Fruit fly (Drosophila melanogaster) whole organism, embryonic: ENCODE results near the gene CG42826.

Experiments
- Awh ChIP-seq: fragments of 200-800 bp; sonication (Bioruptor generic); IDR thresholded peaks from 2 replicates; pipeline ENCODE4, ENCODE4 v1.3.6; 2022; ENCODE audit warnings: missing biosample characterization, missing genetic modification characterization
- BtbVII ChIP-seq: fragments of 200-800 bp; sonication (Bioruptor generic); optimal IDR thresholded peaks from 3 replicates; lab custom pipeline; 2017; ENCODE audit warnings: missing biosample characterization, mild to moderate bottlenecking, missing genetic modification characterization
- C15 ChIP-seq: fragments of 200-800 bp; sonication (Bioruptor generic); IDR thresholded peaks from 3 replicates; pipeline ENCODE4 v1.3.6; 2022; ENCODE audit warnings: missing biosample characterization, missing genetic modification characterization
- CG10543 ChIP-seq: fragments of 200-800 bp; sonication (Bioruptor generic); optimal IDR thresholded peaks from 3 replicates; lab custom pipeline; 2017; ENCODE audit warnings: missing biosample characterization, mild to moderate bottlenecking, missing genetic modification characterization, moderate library complexity
- CG11085 ChIP-seq: fragments of 200-800 bp; sonication (Bioruptor generic); IDR thresholded peaks from 2 replicates; pipeline ENCODE4 v1.3.6; 2022; ENCODE audit warnings: missing biosample characterization, missing genetic modification characterization
- CG11398 ChIP-seq: fragments of 200-800 bp; sonication (Bioruptor generic); optimal IDR thresholded peaks from 2 replicates; lab custom pipeline; 2016; ENCODE audit warnings: missing biosample characterization, missing genetic modification characterization
- CG11560 ChIP-seq: fragments of 200-800 bp; sonication (Bioruptor generic); IDR thresholded peaks from 3 replicates; pipeline ENCODE4 v1.3.6; 2022; ENCODE audit warnings: missing biosample characterization, missing genetic modification characterization
- CG13296 ChIP-seq: fragments of 200-800 bp; sonication (Bioruptor generic); optimal IDR thresholded peaks from 3 replicates; lab custom pipeline; 2018; ENCODE audit warnings: missing biosample characterization, mild to moderate bottlenecking, missing genetic modification characterization
- CG15479 ChIP-seq: fragments of 200-800 bp; sonication (Bioruptor generic); optimal IDR thresholded peaks from 3 replicates; lab custom pipeline; 2019; ENCODE audit warnings: missing biosample characterization, mild to moderate bottlenecking, missing genetic modification characterization, moderate library complexity
- CG17568 ChIP-seq: fragments of 200-800 bp; sonication (Bioruptor generic); optimal IDR thresholded peaks from 2 replicates; lab custom pipeline; 2018; ENCODE audit warnings: missing biosample characterization, mild to moderate bottlenecking, missing genetic modification characterization, moderate library complexity
- CG17912 ChIP-seq: fragments of 200-800 bp; sonication (Bioruptor generic); optimal IDR thresholded peaks from 2 replicates; lab custom pipeline; 2018; ENCODE audit warnings: missing biosample characterization, mild to moderate bottlenecking, missing genetic modification characterization
- CG2199 ChIP-seq: fragments of 200-800 bp; sonication (Bioruptor generic); IDR thresholded peaks from 3 replicates; pipeline ENCODE4 v1.3.6; 2022; ENCODE audit warnings: missing biosample characterization, missing genetic modification characterization
- CG30431 ChIP-seq: fragments of 200-800 bp; sonication (Bioruptor generic); optimal IDR thresholded peaks from 2 replicates; lab custom pipeline; 2017; ENCODE audit warnings: missing biosample characterization, missing genetic modification characterization
- CG34376 ChIP-seq: fragments of 200-800 bp; sonication (Bioruptor generic); optimal IDR thresholded peaks from 2 replicates; lab custom pipeline; 2018; ENCODE audit warnings: missing biosample characterization, mild to moderate bottlenecking, missing genetic modification characterization
- CG3838 ChIP-seq: fragments of 200-800 bp; sonication (Bioruptor generic); optimal IDR thresholded peaks from 3 replicates; lab custom pipeline; 2016; ENCODE audit warnings: missing biosample characterization, missing genetic modification characterization
- CG4820 ChIP-seq: fragments of 200-800 bp; sonication (Bioruptor generic); optimal IDR thresholded peaks from 3 replicates; lab custom pipeline; 2016; ENCODE audit warnings: missing biosample characterization, missing genetic modification characterization
- CG5245 ChIP-seq: fragments of 200-800 bp; sonication (Bioruptor generic); optimal IDR thresholded peaks from 3 replicates; lab custom pipeline; 2016; ENCODE audit warnings: missing biosample characterization, missing genetic modification characterization
- CG5953 ChIP-seq: fragments of 200-800 bp; sonication (Bioruptor generic); IDR thresholded peaks from 2 replicates; pipeline ENCODE4 v1.3.6; 2022; ENCODE audit warnings: missing biosample characterization, missing genetic modification characterization
- CG6683 ChIP-seq: fragments of 200-800 bp; sonication (Bioruptor generic); optimal IDR thresholded peaks from 2 replicates; lab custom pipeline; 2017; ENCODE audit warnings: missing biosample characterization, mild to moderate bottlenecking, missing genetic modification characterization, missing genetic modification reagents
- CHES-1-like ChIP-seq: fragments of 200-800 bp; sonication (Bioruptor generic); optimal IDR thresholded peaks from 2 replicates; lab custom pipeline; 2016; ENCODE audit warnings: missing biosample characterization, missing genetic modification characterization
- CkIIα-i1 ChIP-seq: fragments of 200-800 bp; sonication (Bioruptor generic); IDR thresholded peaks from 2 replicates; pipeline ENCODE4 v1.3.6; 2022; ENCODE audit warnings: missing biosample characterization, missing genetic modification characterization
- Fer1 ChIP-seq: fragments of 200-800 bp; sonication (Bioruptor generic); optimal IDR thresholded peaks from 2 replicates; lab custom pipeline; 2017; ENCODE audit warnings: missing biosample characterization, mild to moderate bottlenecking, missing genetic modification characterization
- Fer3 ChIP-seq: fragments of 200-800 bp; sonication (Bioruptor generic); optimal IDR thresholded peaks from 2 replicates; lab custom pipeline; 2018; ENCODE audit warnings: missing biosample characterization, mild to moderate bottlenecking, missing genetic modification characterization, moderate library complexity
- GATAe ChIP-seq: fragments of 200-800 bp; sonication (Bioruptor generic); conservative IDR thresholded peaks from 2 replicates; pipeline ENCODE4 v1.3.6; 2022; ENCODE audit warnings: missing biosample characterization, missing genetic modification characterization
- Nf-YC ChIP-seq: fragments of 200-800 bp; optimal IDR thresholded peaks from 3 replicates; lab custom pipeline; 2019; ENCODE audit warnings: missing biosample characterization, mild to moderate bottlenecking, missing genetic modification characterization, moderate library complexity
- Opbp ChIP-seq: fragments of 200-800 bp; sonication (Bioruptor generic); IDR thresholded peaks from 3 replicates; pipeline ENCODE4 v1.3.6; 2022; ENCODE audit warnings: missing biosample characterization, missing genetic modification characterization; ENCODE audit not compliant: partially characterized antibody
- Tbp ChIP-seq: fragments of >200 bp; optimal IDR thresholded peaks from 2 replicates; lab custom pipeline; 2018; ENCODE audit warnings: missing biosample characterization, missing genetic modification characterization
- Trl ChIP-seq, 3 experiments: fragments of >200 bp in 2 of 3; fragments of 200-800 bp in 1 of 3; sonication (Bioruptor generic) in 1 of 3; optimal IDR thresholded peaks; 2 replicates in 1 of 3; 3 replicates in 2 of 3; lab custom pipeline; 2016 to 2017; ENCODE audit warnings: missing biosample characterization in 1 of 3, missing genetic modification characterization in 1 of 3
- ara ChIP-seq: fragments of 200-800 bp; sonication (Bioruptor generic); IDR thresholded peaks from 2 replicates; pipeline ENCODE4 v1.3.6; 2022; ENCODE audit warnings: missing biosample characterization, missing genetic modification characterization
- bowl ChIP-seq: fragments of 200-800 bp; sonication (Bioruptor generic); IDR thresholded peaks from 2 replicates; pipeline ENCODE4 v1.3.6; 2022; ENCODE audit warnings: missing biosample characterization, missing genetic modification characterization
- br ChIP-seq: fragments of >200 bp; optimal IDR thresholded peaks from 2 replicates; lab custom pipeline; 2017
- chif ChIP-seq, 2 experiments: fragments of 200-800 bp; sonication (Bioruptor generic); optimal IDR thresholded peaks; 3 replicates each; lab custom pipeline; 2016; ENCODE audit warnings: missing biosample characterization in 2 of 2, missing genetic modification characterization in 2 of 2
- dmrt99B ChIP-seq: fragments of 200-800 bp; sonication (Bioruptor generic); optimal IDR thresholded peaks from 2 replicates; lab custom pipeline; 2018; ENCODE audit warnings: missing biosample characterization, mild to moderate bottlenecking, missing genetic modification characterization, moderate library complexity
- exex ChIP-seq: fragments of 200-800 bp; sonication (Bioruptor generic); optimal IDR thresholded peaks from 4 replicates; lab custom pipeline; 2018; ENCODE audit warnings: missing biosample characterization, mild to moderate bottlenecking, missing genetic modification characterization, moderate library complexity
- grn ChIP-seq: fragments of 200-800 bp; sonication (Bioruptor generic); optimal IDR thresholded peaks from 3 replicates; lab custom pipeline; 2017; ENCODE audit warnings: missing biosample characterization, missing genetic modification characterization
- h ChIP-seq: fragments of >200 bp; optimal IDR thresholded peaks from 2 replicates; lab custom pipeline; 2017
- klu ChIP-seq: fragments of 200-800 bp; sonication (Bioruptor generic); IDR thresholded peaks from 2 replicates; pipeline ENCODE4 v1.3.6; 2022; ENCODE audit warnings: missing biosample characterization, missing genetic modification characterization
- lab ChIP-seq: fragments of 200-800 bp; sonication (Bioruptor generic); optimal IDR thresholded peaks from 3 replicates; lab custom pipeline; 2017; ENCODE audit warnings: missing biosample characterization, missing genetic modification characterization, mild to moderate bottlenecking, moderate library complexity, missing genetic modification reagents
- lola ChIP-seq, 3 experiments: fragments of >200 bp in 2 of 3; fragments of 200-800 bp in 1 of 3; sonication (Bioruptor generic) in 1 of 3; optimal IDR thresholded peaks; 2 replicates each; lab custom pipeline; 2017 to 2019; ENCODE audit warnings: missing biosample characterization in 3 of 3, missing genetic modification characterization in 3 of 3, mild to moderate bottlenecking in 1 of 3, moderate library complexity in 1 of 3
- maf-S ChIP-seq: fragments of 200-800 bp; sonication (Bioruptor generic); optimal IDR thresholded peaks from 2 replicates; lab custom pipeline; 2016; ENCODE audit warnings: missing biosample characterization, missing genetic modification characterization
- mirr ChIP-seq: fragments of 200-800 bp; sonication (Bioruptor generic); optimal IDR thresholded peaks from 3 replicates; lab custom pipeline; 2018; ENCODE audit warnings: missing biosample characterization, mild to moderate bottlenecking, missing genetic modification characterization
- p53 ChIP-seq: fragments of 200-800 bp; sonication (Bioruptor generic); optimal IDR thresholded peaks from 2 replicates; lab custom pipeline; 2016; ENCODE audit warnings: missing biosample characterization, missing genetic modification characterization
- phol ChIP-seq: fragments of 200-800 bp; sonication (Bioruptor generic); optimal IDR thresholded peaks from 3 replicates; lab custom pipeline; 2018; ENCODE audit warnings: missing biosample characterization, mild to moderate bottlenecking, missing genetic modification characterization, moderate library complexity
- schlank ChIP-seq: fragments of 200-800 bp; sonication (Bioruptor generic); optimal IDR thresholded peaks from 2 replicates; lab custom pipeline; 2018; ENCODE audit warnings: missing biosample characterization, mild to moderate bottlenecking, missing genetic modification characterization
- slou ChIP-seq: fragments of 200-800 bp; sonication (Bioruptor generic); optimal IDR thresholded peaks from 3 replicates; lab custom pipeline; 2016; ENCODE audit warnings: missing biosample characterization, missing genetic modification characterization
- sug ChIP-seq: fragments of 200-800 bp; optimal IDR thresholded peaks from 2 replicates; lab custom pipeline; 2019; ENCODE audit warnings: missing biosample characterization, mild to moderate bottlenecking, missing genetic modification characterization, moderate library complexity
- tll ChIP-seq, 2 experiments: fragments of 200-800 bp in 1 of 2; fragments of >200 bp in 1 of 2; sonication (Bioruptor generic) in 1 of 2; optimal IDR thresholded peaks; 2 replicates each; lab custom pipeline; 2017 to 2019; ENCODE audit warnings: missing biosample characterization in 2 of 2, missing genetic modification characterization in 2 of 2, mild to moderate bottlenecking in 1 of 2, moderate library complexity in 1 of 2
- ttk ChIP-seq: fragments of 200-800 bp; sonication (Bioruptor generic); IDR thresholded peaks from 2 replicates; pipeline ENCODE4 v2.1.2; 2022; ENCODE audit warnings: missing biosample characterization, missing genetic modification characterization
- twi ChIP-seq: fragments of 200-800 bp; optimal IDR thresholded peaks from 2 replicates; lab custom pipeline; 2019; ENCODE audit warnings: missing biosample characterization, mild to moderate bottlenecking, missing genetic modification characterization, moderate library complexity
- wek ChIP-seq: fragments of 200-800 bp; sonication (Bioruptor generic); optimal IDR thresholded peaks from 3 replicates; lab custom pipeline; 2018; ENCODE audit warnings: missing biosample characterization, mild to moderate bottlenecking, missing genetic modification characterization, moderate library complexity
- z ChIP-seq: fragments of 200-800 bp; sonication (Bioruptor generic); IDR thresholded peaks from 3 replicates; pipeline ENCODE4 v1.3.6; 2022; ENCODE audit warnings: missing biosample characterization, missing genetic modification characterization

CG42826 gene

DNA sequence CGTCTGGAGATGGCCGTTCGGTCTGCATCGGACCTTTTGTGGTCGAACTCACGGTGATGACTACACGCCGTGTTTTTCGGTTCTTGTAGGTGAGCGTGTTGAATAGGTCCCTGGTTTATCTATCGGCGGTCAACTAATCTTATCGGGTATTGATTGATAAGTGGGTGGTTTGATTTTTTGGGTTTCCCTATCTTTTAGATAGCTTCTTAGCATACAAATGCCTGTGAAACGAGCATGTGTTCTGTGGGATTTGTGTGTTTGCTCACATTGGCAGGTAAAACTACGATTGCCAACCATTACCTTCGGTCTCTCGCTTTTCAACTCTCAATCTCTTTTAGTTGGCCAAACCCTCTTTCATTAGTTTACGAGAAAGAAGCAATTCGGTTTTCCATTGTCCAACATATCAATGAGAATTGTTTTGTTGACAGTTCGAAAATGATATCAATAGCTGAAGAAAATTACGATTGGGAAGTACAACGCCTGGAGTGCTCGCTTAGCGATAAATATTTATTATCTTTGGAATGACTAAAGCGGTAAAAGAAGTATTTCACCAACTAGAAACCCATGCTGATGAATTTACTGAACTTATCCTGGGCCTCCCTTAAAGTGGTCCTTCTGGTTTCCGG is 8.3 kb downstream of the CG42826 start, which contains the start of gene CG32053:
TSS of gene CG32053 (minus strand) at position 69 of the 626 bp plus-strand sequence.
- TF ChIP-seq Fer1 (GFP tag; lab: Kevin White, UChicago): peak; percentile 16
- TF ChIP-seq chif (GFP tag; optimal IDR thresholded peaks at IDR 0.05; lab: Kevin White, UChicago): no peak
- TF ChIP-seq CG5245: no peak
- TF ChIP-seq CG11398 (GFP tag; lab: Kevin White, UChicago): no peak
- no peak for TF ChIP-seq Opbp
- TF ChIP-seq tll (GFP tag; optimal IDR thresholded peaks at IDR 0.05; lab: Kevin White, UChicago): peak in 1 of 2 experiments; percentile 57
- no peak for TF ChIP-seq CG5953 (GFP tag; lab: Robert Waterston, UW)
- TF ChIP-seq phol (tag; lab: Kevin White, UChicago): no peak
- TF ChIP-seq klu (GFP tag; lab: Robert Waterston, UW): no peak
- TF ChIP-seq CG10543 (GFP tag; lab: Kevin White, UChicago): peak; percentile 33
- TF ChIP-seq lab (GFP tag; lab: Kevin White, UChicago): peak; percentile 42
- no peak for TF ChIP-seq wek (GFP tag; lab: Kevin White, UChicago)
- no peak for TF ChIP-seq p53 (GFP tag; lab: Kevin White, UChicago)
- TF ChIP-seq CG13296 (GFP tag; lab: Kevin White, UChicago): no peak
- TF ChIP-seq CkIIα-i1 (GFP tag; lab: Robert Waterston, UW): no peak
- TF ChIP-seq dmrt99B (tag; lab: Kevin White, UChicago): no peak
- no peak for TF ChIP-seq slou (GFP tag; lab: Kevin White, UChicago)
- no peak for TF ChIP-seq CG17912
- TF ChIP-seq sug (tag; lab: Kevin White, UChicago): peak; percentile 54
- TF ChIP-seq CG30431 (GFP tag; lab: Kevin White, UChicago): no peak
- no peak for TF ChIP-seq maf-S
- no peak for TF ChIP-seq CG4820 (GFP tag; lab: Kevin White, UChicago)
- no peak for TF ChIP-seq z (GFP tag; lab: Robert Waterston, UW)
- peak; percentile 66 for TF ChIP-seq twi (tag; lab: Kevin White, UChicago)
- TF ChIP-seq bowl: no peak
- TF ChIP-seq Tbp (GFP tag; lab: Kevin White, UChicago): no peak
- no peak for TF ChIP-seq ara (GFP tag; lab: Robert Waterston, UW)
- TF ChIP-seq mirr (GFP tag; lab: Kevin White, UChicago): peak; percentile 66
- TF ChIP-seq Fer3 (tag; lab: Kevin White, UChicago): no peak
- no peak for TF ChIP-seq CHES-1-like
- TF ChIP-seq CG6683: no peak
- no peak for TF ChIP-seq schlank (tag; lab: Kevin White, UChicago)
- TF ChIP-seq CG11560: no peak
- TF ChIP-seq Awh (GFP tag; lab: Robert Waterston, UW): no peak
- 0 out of 3 replicates have a peak, but pooled peaks have one; percentile 41 for TF ChIP-seq CG2199 (GFP tag; lab: Robert Waterston, UW)
- TF ChIP-seq BtbVII (GFP tag; lab: Kevin White, UChicago): no peak
- TF ChIP-seq C15 (GFP tag; lab: Robert Waterston, UW): no peak
- TF ChIP-seq GATAe (GFP tag; lab: Robert Waterston, UW): peak; percentile 78
- peak; percentile 3 for TF ChIP-seq CG15479
- no peak for TF ChIP-seq Nf-YC (tag; lab: Kevin White, UChicago)
- TF ChIP-seq br (lab: Kevin White, UChicago): no peak
- TF ChIP-seq CG34376 (GFP tag; lab: Kevin White, UChicago): peak; percentile 74
- TF ChIP-seq h (lab: Kevin White, UChicago): no peak
- no peak for TF ChIP-seq lola (GFP tag; optimal IDR thresholded peaks at IDR 0.05; lab: Kevin White, UChicago)
- no peak for TF ChIP-seq Trl (optimal IDR thresholded peaks at IDR 0.05; lab: Kevin White, UChicago)
- TF ChIP-seq Trl (GFP tag; optimal IDR thresholded peaks at IDR 0.05; lab: Kevin White, UChicago): no peak
- TF ChIP-seq grn (GFP tag; lab: Kevin White, UChicago): peak; percentile 92
- TF ChIP-seq exex (tag; lab: Kevin White, UChicago): peak; percentile 82
- TF ChIP-seq CG17568 (GFP tag; lab: Kevin White, UChicago): no peak
- TF ChIP-seq ttk: no peak
- no peak for TF ChIP-seq CG11085 (GFP tag; lab: Robert Waterston, UW)
- TF ChIP-seq CG3838: no peak
